Worm (Caenorhabditis elegans) whole organism, midembryonic: Measurements from ENCODE around the gene acl-14.

Source experiments
- T22C8.4 ChIP-seq: fragments of 200-800 bp; sonication (Bioruptor generic); IDR thresholded peaks from 2 replicates; pipeline ENCODE4 v1.3.6; 2022; ENCODE audit warnings: missing genetic modification characterization, missing compliant biosample characterization
- cog-1 ChIP-seq: sonication (generic microtip); optimal IDR thresholded peaks from 2 replicates; lab custom pipeline; 2016; ENCODE audit warnings: missing genetic modification characterization, missing compliant biosample characterization
- flt-1 ChIP-seq: fragments of 200-800 bp; sonication (Bioruptor generic); IDR thresholded peaks from 2 replicates; pipeline ENCODE4 v1.3.6; 2022; ENCODE audit warnings: missing genetic modification characterization, missing compliant biosample characterization
- klf-2 ChIP-seq: fragments of 200-800 bp; sonication (Bioruptor generic); conservative IDR thresholded peaks from 2 replicates; pipeline ENCODE4 v1.3.6; 2022; ENCODE audit warnings: missing genetic modification reagents, missing genetic modification characterization, missing compliant biosample characterization
- med-1 ChIP-seq: sonication (generic microtip); optimal IDR thresholded peaks from 2 replicates; lab custom pipeline; 2017; ENCODE audit warnings: missing genetic modification characterization, mild to moderate bottlenecking, missing compliant biosample characterization, antibody characterized with exemption, missing genetic modification reagents; ENCODE audit not compliant: insufficient read depth
- ref-1 ChIP-seq: fragments of 200-800 bp; sonication (Bioruptor generic); conservative IDR thresholded peaks from 2 replicates; pipeline ENCODE4 v1.3.6; 2022; ENCODE audit warnings: missing genetic modification reagents, missing genetic modification characterization, missing compliant biosample characterization
- tab-1 ChIP-seq: fragments of 200-800 bp; sonication (Bioruptor generic); IDR thresholded peaks from 2 replicates; pipeline ENCODE4 v1.3.6; 2022; ENCODE audit warnings: missing genetic modification characterization, missing compliant biosample characterization
- ztf-23 ChIP-seq: fragments of 200-800 bp; sonication (Bioruptor generic); IDR thresholded peaks from 2 replicates; pipeline ENCODE4 v1.3.6; 2022; ENCODE audit warnings: missing genetic modification reagents, missing genetic modification characterization, missing compliant biosample characterization
- ztf-29 ChIP-seq: fragments of 200-800 bp; sonication (Bioruptor generic); IDR thresholded peaks from 2 replicates; pipeline ENCODE4 v1.3.6; 2022; ENCODE audit warnings: missing genetic modification reagents, missing genetic modification characterization, missing compliant biosample characterization

Gene acl-14

ce11 chrV:9342965-9343628 is 9.7 kb upstream of the acl-14 start:
- 0 out of 2 replicates have a peak, but pooled peaks have one; percentile 45 for TF ChIP-seq ztf-23
- TF ChIP-seq klf-2 (GFP tag; lab: Robert Waterston, UW): no peak
- 0 out of 2 replicates have a peak, but pooled peaks have one; percentile 11 for TF ChIP-seq T22C8.4 (GFP tag; lab: Robert Waterston, UW)
- no peak for TF ChIP-seq med-1 (GFP tag; lab: Kevin White, UChicago)
- TF ChIP-seq tab-1 (GFP tag; lab: Robert Waterston, UW): 0 out of 2 replicates have a peak, but pooled peaks have one; percentile 4

- TF ChIP-seq klf-2 (GFP tag; lab: Robert Waterston, UW) (0 out of 2 replicates have a peak, but pooled peaks have one; percentile 49), T22C8.4 (GFP tag; lab: Robert Waterston, UW) (peak; percentile 28; the same call in 1 of the 2 replicates), ztf-23 (0 out of 2 replicates have a peak, but pooled peaks have one; percentile 6), flt-1 (GFP tag; lab: Robert Waterston, UW) (peak; percentile 78; the same call in 1 of the 2 replicates)
Observed at ce11 chrV:9342282-9342681, 8.9 kb upstream of the acl-14 start.

ce11 chrV:9341814-9342213 is 8.4 kb upstream of the acl-14 start:
- TF ChIP-seq flt-1 (GFP tag; lab: Robert Waterston, UW) (peak; percentile 62; the same call in 1 of the 2 replicates), klf-2 (GFP tag; lab: Robert Waterston, UW) (0 out of 2 replicates have a peak, but pooled peaks have one; percentile 50), ztf-23 (peak; percentile 49)

- TF ChIP-seq flt-1 (GFP tag; lab: Robert Waterston, UW) (no peak), tab-1 (GFP tag; lab: Robert Waterston, UW) (0 out of 2 replicates have a peak, but pooled peaks have one; percentile 8)
Observed at ce11 chrV:9340318-9340717, 6.9 kb upstream of the acl-14 start.

- TF ChIP-seq ztf-23 (0 out of 2 replicates have a peak, but pooled peaks have one; percentile 8), klf-2 (GFP tag; lab: Robert Waterston, UW) (0 out of 2 replicates have a peak, but pooled peaks have one; percentile 15)
Observed at ce11 chrV:9339292-9339691, 5.9 kb upstream of the acl-14 start.

ce11 chrV:9338452-9338851 is 5.0 kb upstream of the acl-14 start:
- TF ChIP-seq ref-1 (GFP tag; lab: Robert Waterston, UW) (no peak), med-1 (GFP tag; lab: Kevin White, UChicago) (no peak), T22C8.4 (GFP tag; lab: Robert Waterston, UW) (no peak), ztf-23 (no peak), cog-1 (no peak), tab-1 (GFP tag; lab: Robert Waterston, UW) (no peak), klf-2 (GFP tag; lab: Robert Waterston, UW) (no peak), flt-1 (GFP tag; lab: Robert Waterston, UW) (no peak), ztf-29 (no peak)

ce11 chrV:9336462-9336861 is 3.0 kb upstream of the acl-14 start, which contains the start of gene coq-6:
coq-6 (plus strand) TSS chrV:9336762.
- TF ChIP-seq ztf-23: no peak
- no peak for TF ChIP-seq med-1 (GFP tag; lab: Kevin White, UChicago)
- TF ChIP-seq T22C8.4 (GFP tag; lab: Robert Waterston, UW): no peak

ce11 chrV:9334216-9334615 is 785 bp upstream of the acl-14 start, which contains the start of gene ucp-4:
ucp-4 (plus strand) TSS chrV:9334298.
- no peak for TF ChIP-seq cog-1
- 0 out of 2 replicates have a peak, but pooled peaks have one; percentile 3 for TF ChIP-seq ztf-29

ce11 chrV:9332611-9333315 is 668 bp downstream of the acl-14 start:
- TF ChIP-seq ztf-29 (no peak), T22C8.4 (GFP tag; lab: Robert Waterston, UW) (no peak), flt-1 (GFP tag; lab: Robert Waterston, UW) (no peak), tab-1 (GFP tag; lab: Robert Waterston, UW) (no peak), klf-2 (GFP tag; lab: Robert Waterston, UW) (no peak), ref-1 (GFP tag; lab: Robert Waterston, UW) (no peak), med-1 (GFP tag; lab: Kevin White, UChicago) (no peak), cog-1 (no peak), ztf-23 (no peak)

- TF ChIP-seq klf-2 (GFP tag; lab: Robert Waterston, UW): no peak
- TF ChIP-seq med-1 (GFP tag; lab: Kevin White, UChicago): no peak
- no peak for TF ChIP-seq ztf-29
- TF ChIP-seq flt-1 (GFP tag; lab: Robert Waterston, UW): no peak
- TF ChIP-seq cog-1: no peak
- no peak for TF ChIP-seq ztf-23
Observed at ce11 chrV:9329245-9329979, 4.0 kb downstream of the acl-14 start.
